Fruit fly (Drosophila melanogaster): ENCODE data around the gene Octbeta1R.

DNA sequence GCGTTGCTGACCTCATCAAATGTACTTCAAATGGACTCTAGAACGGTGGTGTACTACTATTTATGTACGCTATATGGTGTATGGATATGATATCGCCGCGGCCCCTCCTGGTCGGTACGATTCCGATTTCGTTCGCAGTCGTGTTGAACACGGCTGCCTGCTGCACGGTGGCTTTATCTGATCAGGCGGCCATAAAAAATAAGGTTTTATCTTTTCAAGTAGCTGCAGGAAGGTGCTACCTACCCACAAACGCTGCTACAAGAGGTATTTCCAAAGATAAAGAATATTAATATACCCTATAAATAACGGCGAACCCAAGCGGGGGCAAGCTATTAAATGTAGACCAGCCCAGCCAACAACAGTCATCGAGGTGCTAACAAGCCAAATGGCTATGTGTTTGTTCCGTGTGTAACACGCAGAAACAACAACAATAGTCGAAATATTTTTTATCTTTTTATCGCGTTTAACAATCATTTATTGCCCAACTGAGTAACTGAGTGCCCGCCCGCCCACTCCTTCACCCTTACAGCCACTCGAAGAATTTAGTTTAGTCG lies 47.1 kb upstream of the Octbeta1R start:
- TF ChIP-seq CG8478 (optimal IDR thresholded peaks at IDR 0.05): no peak
- TF ChIP-seq psq (optimal IDR thresholded peaks at IDR 0.05): no peak
- TF ChIP-seq pan (optimal IDR thresholded peaks at IDR 0.05): no peak
- TF ChIP-seq EcR (GFP tag; optimal IDR thresholded peaks at IDR 0.05): no peak
- TF ChIP-seq usp (GFP tag; optimal IDR thresholded peaks at IDR 0.05): no peak
